Fruit fly (Drosophila melanogaster): Measurements from ENCODE around the gene spd-2.
A peak's percentile ranks its signal among the peaks of the same experiment; 100 is the strongest.

Gene spd-2

DNA sequence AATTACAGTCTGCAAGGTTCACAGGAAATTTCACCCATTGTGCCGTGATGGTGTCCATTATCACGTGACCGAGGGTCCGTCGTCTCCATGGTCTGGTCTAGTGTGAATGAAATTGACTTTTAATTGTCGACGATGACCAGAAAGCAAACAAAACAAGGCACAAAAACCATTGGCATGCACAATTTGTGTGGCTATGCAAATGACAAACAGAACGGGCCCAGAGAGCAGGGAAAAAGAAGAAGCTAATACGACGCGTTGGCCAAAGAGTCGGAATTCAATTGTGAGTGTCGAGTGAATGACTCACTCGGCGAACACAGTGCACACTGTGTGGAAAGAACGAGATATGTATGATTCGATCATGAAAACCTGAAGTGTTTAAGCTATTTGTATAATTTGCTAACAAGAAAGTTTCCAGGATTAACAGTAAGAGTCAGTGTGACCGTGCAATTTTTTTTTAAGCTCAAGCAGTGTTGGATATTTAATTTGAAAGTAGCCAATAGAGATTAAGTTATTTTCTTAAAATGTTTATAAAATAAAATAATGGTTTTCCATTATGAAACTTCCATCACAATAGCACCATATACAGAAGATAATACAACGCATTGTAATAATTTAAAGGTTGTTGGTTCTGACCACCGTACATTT, 40.9 kb upstream of the spd-2 start (continued):
- TF ChIP-seq Hr38 (GFP tag; optimal IDR thresholded peaks at IDR 0.05): no peak
- TF ChIP-seq fd85E (GFP tag; optimal IDR thresholded peaks at IDR 0.05): no peak
- no peak for TF ChIP-seq svp (GFP tag)
- no peak for TF ChIP-seq CG8119 (GFP tag; IDR thresholded peaks at IDR 0.05)
- TF ChIP-seq achi (GFP tag; optimal IDR thresholded peaks at IDR 0.05): peak; percentile 4
- TF ChIP-seq eg (GFP tag; IDR thresholded peaks at IDR 0.05): no peak
- peak; percentile 24; the same call in 1 of the 3 replicates for TF ChIP-seq CG6163 (GFP tag; IDR thresholded peaks at IDR 0.05)
- TF ChIP-seq CG6792 (GFP tag; optimal IDR thresholded peaks at IDR 0.05): no peak
- no peak for TF ChIP-seq CG3919 (GFP tag; optimal IDR thresholded peaks at IDR 0.05)
- TF ChIP-seq CG10631 (GFP tag; optimal IDR thresholded peaks at IDR 0.05): peak; percentile 13
- no peak for TF ChIP-seq Eip75B (GFP tag; optimal IDR thresholded peaks at IDR 0.05)
- TF ChIP-seq lz (GFP tag; optimal IDR thresholded peaks at IDR 0.05): no peak
- TF ChIP-seq acj6 (GFP tag; optimal IDR thresholded peaks at IDR 0.05): no peak
- no peak for TF ChIP-seq Sox14 (GFP tag; optimal IDR thresholded peaks at IDR 0.05)
- TF ChIP-seq Sox15 (GFP tag; optimal IDR thresholded peaks at IDR 0.05): no peak
- no peak for TF ChIP-seq fkh (GFP tag; optimal IDR thresholded peaks at IDR 0.05)
- no peak for TF ChIP-seq Lpt (GFP tag; optimal IDR thresholded peaks at IDR 0.05)
- TF ChIP-seq salr (GFP tag; optimal IDR thresholded peaks at IDR 0.05): peak in 1 of 2 experiments; percentile 11
- peak; percentile 13 for TF ChIP-seq topi (GFP tag; optimal IDR thresholded peaks at IDR 0.05)
- TF ChIP-seq CG31627 (GFP tag; optimal IDR thresholded peaks at IDR 0.05): no peak
- TF ChIP-seq CG9139 (GFP tag; optimal IDR thresholded peaks at IDR 0.05): no peak
- peak; percentile 51 for TF ChIP-seq CG32006 (GFP tag; optimal IDR thresholded peaks at IDR 0.05)
- no peak for TF ChIP-seq CG11902 (GFP tag; optimal IDR thresholded peaks at IDR 0.05)
- no peak for TF ChIP-seq CG7368 (GFP tag; optimal IDR thresholded peaks at IDR 0.05)
- no peak for TF ChIP-seq CG34406 (GFP tag; optimal IDR thresholded peaks at IDR 0.05)

DNA sequence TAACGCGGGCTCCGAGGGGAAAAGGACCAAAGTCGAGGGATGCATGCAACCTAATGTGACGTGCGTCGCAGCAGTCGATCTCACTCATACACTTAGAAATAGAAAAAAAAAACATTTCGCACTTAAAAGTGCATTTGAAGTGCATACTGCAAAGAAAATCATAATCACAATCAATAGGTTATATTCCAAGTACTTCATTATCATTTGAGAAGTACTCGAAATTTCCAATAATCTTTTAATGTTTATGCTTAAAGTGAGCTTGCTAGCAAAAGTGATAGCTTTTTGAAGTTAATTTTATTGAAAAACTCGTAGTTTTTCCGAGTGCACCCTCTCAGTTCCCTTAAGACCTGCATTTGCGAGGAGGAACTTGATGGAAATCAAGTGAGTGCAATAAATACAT, 39.7 kb upstream of the spd-2 start:
- TF ChIP-seq CG10631 (GFP tag; optimal IDR thresholded peaks at IDR 0.05) (peak; percentile 28), CG4318 (GFP tag; optimal IDR thresholded peaks at IDR 0.05) (no peak), CG8119 (GFP tag; IDR thresholded peaks at IDR 0.05) (peak; percentile 23; the same call in 1 of the 3 replicates), achi (GFP tag; optimal IDR thresholded peaks at IDR 0.05) (peak; percentile 31), Sox14 (GFP tag; optimal IDR thresholded peaks at IDR 0.05) (peak; percentile 0), Eip75B (GFP tag; optimal IDR thresholded peaks at IDR 0.05) (peak; percentile 33), CG10669 (GFP tag; optimal IDR thresholded peaks at IDR 0.05) (peak; percentile 23), Smox (GFP tag; optimal IDR thresholded peaks at IDR 0.05) (no peak), CG6276 (GFP tag; optimal IDR thresholded peaks at IDR 0.05) (no peak), lz (GFP tag; optimal IDR thresholded peaks at IDR 0.05) (peak; percentile 8), acj6 (GFP tag; optimal IDR thresholded peaks at IDR 0.05) (peak; percentile 35), CG11294 (GFP tag; IDR thresholded peaks at IDR 0.05) (no peak), cyc (GFP tag; optimal IDR thresholded peaks at IDR 0.05) (peak; percentile 21), fd85E (GFP tag; optimal IDR thresholded peaks at IDR 0.05) (no peak), spab (GFP tag; optimal IDR thresholded peaks at IDR 0.05) (peak; percentile 16), CG8319 (GFP tag; optimal IDR thresholded peaks at IDR 0.05) (peak; percentile 6), fkh (GFP tag; optimal IDR thresholded peaks at IDR 0.05) (no peak), Sox102F (GFP tag; optimal IDR thresholded peaks at IDR 0.05) (no peak), Ets96B (tag; optimal IDR thresholded peaks at IDR 0.05) (peak; percentile 45), CG11762 (GFP tag; optimal IDR thresholded peaks at IDR 0.05; ENCODE audit: insufficient read depth) (peak; percentile 16), ss (GFP tag; optimal IDR thresholded peaks at IDR 0.05) (no peak), Hr39 (GFP tag; optimal IDR thresholded peaks at IDR 0.05) (no peak), Eip93F (GFP tag; optimal IDR thresholded peaks at IDR 0.05) (no peak), topi (GFP tag; optimal IDR thresholded peaks at IDR 0.05) (peak; percentile 34), Met (GFP tag; optimal IDR thresholded peaks at IDR 0.05) (no peak), CG6163 (GFP tag; IDR thresholded peaks at IDR 0.05) (0 out of 3 replicates have a peak, but pooled peaks have one; percentile 13), Eip78C (GFP tag) (peak; percentile 59), CG3919 (GFP tag; optimal IDR thresholded peaks at IDR 0.05) (peak; percentile 24), CG6792 (GFP tag; optimal IDR thresholded peaks at IDR 0.05) (peak; percentile 29)
